Worm (Caenorhabditis elegans) whole organism, late embryonic: ENCODE results near the gene Y39F10A.1.

Experiments used
- F13H6.1 ChIP-seq: sonication (generic microtip); optimal IDR thresholded peaks from 2 replicates; lab custom pipeline; 2016; ENCODE audit warnings: missing genetic modification characterization, missing compliant biosample characterization
- Y22D7AL.16 ChIP-seq: sonication (generic microtip); optimal IDR thresholded peaks from 2 replicates; lab custom pipeline; 2016; ENCODE audit warnings: missing genetic modification characterization, missing compliant biosample characterization
- ama-1 ChIP-seq: fragments of 150-350 bp; optimal IDR thresholded peaks from 2 replicates; lab custom pipeline; 2014
- ceh-6 ChIP-seq: fragments of 200-800 bp; sonication (Bioruptor generic); optimal IDR thresholded peaks from 2 replicates; lab custom pipeline; 2018; ENCODE audit warnings: mild to moderate bottlenecking, missing genetic modification characterization, missing compliant biosample characterization
- elt-2 ChIP-seq: sonication (generic microtip); optimal IDR thresholded peaks from 2 replicates; lab custom pipeline; 2016; ENCODE audit warnings: missing genetic modification reagents, missing genetic modification characterization, missing compliant biosample characterization
- ets-4 ChIP-seq: sonication (generic microtip); optimal IDR thresholded peaks from 2 replicates; lab custom pipeline; 2016; ENCODE audit warnings: missing genetic modification characterization, missing compliant biosample characterization
- fkh-10 ChIP-seq: fragments of 150-350 bp; optimal IDR thresholded peaks from 2 replicates; lab custom pipeline; 2014; ENCODE audit warnings: missing biosample characterization, missing genetic modification reagents, missing genetic modification characterization
- gmeb-2 ChIP-seq: sonication (generic microtip); optimal IDR thresholded peaks from 2 replicates; lab custom pipeline; 2016; ENCODE audit warnings: missing genetic modification characterization, inconsistent platforms, missing compliant biosample characterization
- hlh-30 ChIP-seq: sonication (generic microtip); optimal IDR thresholded peaks from 2 replicates; lab custom pipeline; 2017; ENCODE audit warnings: antibody characterized with exemption, missing genetic modification characterization, missing compliant biosample characterization; ENCODE audit not compliant: insufficient read depth
- lin-11 ChIP-seq: fragments of 200-800 bp; sonication (Bioruptor generic); optimal IDR thresholded peaks from 2 replicates; lab custom pipeline; 2018; ENCODE audit warnings: mild to moderate bottlenecking, missing genetic modification characterization, missing compliant biosample characterization
- nhr-11 ChIP-seq: fragments of 150-350 bp; optimal IDR thresholded peaks from 2 replicates; lab custom pipeline; 2014; ENCODE audit warnings: missing biosample characterization, missing genetic modification characterization
- npax-4 ChIP-seq: sonication (generic microtip); optimal IDR thresholded peaks from 2 replicates; lab custom pipeline; 2016; ENCODE audit warnings: missing genetic modification characterization, missing compliant biosample characterization
- pqm-1 ChIP-seq: sonication (generic microtip); optimal IDR thresholded peaks from 2 replicates; lab custom pipeline; 2016; ENCODE audit warnings: missing genetic modification characterization, missing compliant biosample characterization
- sdc-2 ChIP-seq: sonication (generic microtip); optimal IDR thresholded peaks from 2 replicates; lab custom pipeline; 2016; ENCODE audit warnings: missing genotype, missing genetic modification characterization, missing compliant biosample characterization

DNA sequence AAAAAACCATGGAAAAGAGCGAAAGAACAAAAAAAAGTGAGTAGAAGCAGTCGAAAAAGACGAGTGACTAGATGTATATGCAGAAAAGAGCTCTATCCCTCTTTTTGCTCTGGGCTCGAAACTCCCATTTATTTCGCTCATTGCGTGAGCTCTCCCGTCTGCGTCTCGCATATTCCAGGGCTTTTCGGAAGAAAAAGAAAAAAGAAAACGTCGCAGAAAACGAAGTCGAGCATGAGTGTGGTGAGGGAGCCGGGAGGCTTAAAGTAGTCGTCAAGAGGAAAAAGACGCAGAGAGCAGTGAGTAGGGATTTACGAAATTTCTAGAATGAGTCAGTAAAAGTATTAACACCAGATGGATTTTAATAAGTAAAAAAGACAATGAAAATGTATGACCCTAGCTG is 15.3 kb upstream of the Y39F10A.1 start:
- TF ChIP-seq hlh-30 (tag; lab: Kevin White, UChicago) (no peak), fkh-10 (GFP tag; lab: Kevin White, UChicago) (no peak), ceh-6 (no peak), npax-4 (no peak), Y22D7AL.16 (no peak), lin-11 (tag; lab: Kevin White, UChicago) (no peak), elt-2 (tag; lab: Kevin White, UChicago) (no peak), ama-1 (no peak), gmeb-2 (tag; lab: Kevin White, UChicago) (no peak), F13H6.1 (tag; lab: Kevin White, UChicago) (no peak), ets-4 (tag; lab: Kevin White, UChicago) (no peak), nhr-11 (no peak), sdc-2 (tag; lab: Kevin White, UChicago) (no peak), pqm-1 (tag; lab: Kevin White, UChicago) (no peak)
